Worm (Caenorhabditis elegans) whole organism, late embryonic: Measurements from ENCODE around the gene gnrr-2.

ENCODE experiments used
- C08G9.2 ChIP-seq: sonication (generic microtip); optimal IDR thresholded peaks from 2 replicates; lab custom pipeline; 2016; ENCODE audit warnings: mild to moderate bottlenecking, missing genetic modification characterization, moderate library complexity, missing compliant biosample characterization
- C38D4.7 ChIP-seq: fragments of 200-800 bp; sonication (Bioruptor generic); optimal IDR thresholded peaks from 2 replicates; lab custom pipeline; 2018; ENCODE audit warnings: mild to moderate bottlenecking, missing genetic modification characterization, moderate library complexity, missing compliant biosample characterization
- K09A11.1 ChIP-seq: sonication (generic microtip); optimal IDR thresholded peaks from 2 replicates; lab custom pipeline; 2017; ENCODE audit warnings: antibody characterized with exemption, mild to moderate bottlenecking, missing genetic modification characterization, missing compliant biosample characterization; ENCODE audit not compliant: insufficient read depth
- Y22D7AL.16 ChIP-seq: sonication (generic microtip); optimal IDR thresholded peaks from 2 replicates; lab custom pipeline; 2016; ENCODE audit warnings: missing genetic modification characterization, missing compliant biosample characterization
- ceh-2 ChIP-seq: sonication (generic microtip); optimal IDR thresholded peaks from 2 replicates; lab custom pipeline; 2016; ENCODE audit warnings: missing genotype, missing genetic modification characterization, missing compliant biosample characterization
- ceh-22 ChIP-seq: sonication (generic microtip); optimal IDR thresholded peaks from 2 replicates; lab custom pipeline; 2017; ENCODE audit warnings: missing biosample characterization, missing genetic modification characterization
- ceh-24 ChIP-seq: sonication (generic microtip); optimal IDR thresholded peaks from 2 replicates; lab custom pipeline; 2016; ENCODE audit warnings: mild to moderate bottlenecking, missing genetic modification characterization, missing compliant biosample characterization
- ceh-31 ChIP-seq: sonication (generic microtip); optimal IDR thresholded peaks from 2 replicates; lab custom pipeline; 2016; ENCODE audit warnings: missing genetic modification characterization, missing compliant biosample characterization
- ceh-45 ChIP-seq: fragments of 200-800 bp; sonication (Bioruptor generic); IDR thresholded peaks from 2 replicates; pipeline ENCODE4 v1.3.6; 2022; ENCODE audit warnings: missing genetic modification reagents, missing genetic modification characterization, missing compliant biosample characterization
- ceh-48 ChIP-seq: sonication (generic microtip); optimal IDR thresholded peaks from 2 replicates; lab custom pipeline; 2016; ENCODE audit warnings: missing genetic modification characterization, inconsistent platforms, missing compliant biosample characterization
- ceh-6 ChIP-seq: fragments of 200-800 bp; sonication (Bioruptor generic); optimal IDR thresholded peaks from 2 replicates; lab custom pipeline; 2018; ENCODE audit warnings: mild to moderate bottlenecking, missing genetic modification characterization, missing compliant biosample characterization
- ceh-9 ChIP-seq: sonication (generic microtip); optimal IDR thresholded peaks from 2 replicates; lab custom pipeline; 2016; ENCODE audit warnings: mild to moderate bottlenecking, missing genetic modification characterization, inconsistent platforms, missing compliant biosample characterization
- che-1 ChIP-seq: sonication (generic microtip); optimal IDR thresholded peaks from 2 replicates; lab custom pipeline; 2016; ENCODE audit warnings: mild to moderate bottlenecking, missing genetic modification characterization, missing compliant biosample characterization
- dmd-4 ChIP-seq: sonication (generic microtip); optimal IDR thresholded peaks from 2 replicates; lab custom pipeline; 2016; ENCODE audit warnings: borderline replicate concordance, missing genetic modification characterization, missing compliant biosample characterization
- dve-1 ChIP-seq: sonication (generic microtip); optimal IDR thresholded peaks from 2 replicates; lab custom pipeline; 2017; ENCODE audit warnings: antibody characterized with exemption, mild to moderate bottlenecking, missing genetic modification characterization, missing compliant biosample characterization
- ets-4 ChIP-seq: sonication (generic microtip); optimal IDR thresholded peaks from 2 replicates; lab custom pipeline; 2016; ENCODE audit warnings: missing genetic modification characterization, missing compliant biosample characterization
- eyg-1 ChIP-seq: sonication (generic microtip); optimal IDR thresholded peaks from 2 replicates; lab custom pipeline; 2016; ENCODE audit warnings: missing genotype, missing genetic modification characterization, missing compliant biosample characterization
- fax-1 ChIP-seq: sonication (generic microtip); optimal IDR thresholded peaks from 2 replicates; lab custom pipeline; 2016; ENCODE audit warnings: missing genotype, missing genetic modification characterization, missing compliant biosample characterization
- fkh-10 ChIP-seq: fragments of 150-350 bp; optimal IDR thresholded peaks from 2 replicates; lab custom pipeline; 2014; ENCODE audit warnings: missing biosample characterization, missing genetic modification reagents, missing genetic modification characterization
- hlh-13 ChIP-seq: fragments of 200-800 bp; sonication (Bioruptor generic); optimal IDR thresholded peaks from 2 replicates; lab custom pipeline; 2018; ENCODE audit warnings: mild to moderate bottlenecking, missing genetic modification characterization, missing compliant biosample characterization
- hlh-15 ChIP-seq: sonication (generic microtip); optimal IDR thresholded peaks from 2 replicates; lab custom pipeline; 2016; ENCODE audit warnings: missing genetic modification characterization, missing compliant biosample characterization
- lim-6 ChIP-seq: sonication (generic microtip); optimal IDR thresholded peaks from 2 replicates; lab custom pipeline; 2016; ENCODE audit warnings: missing genetic modification characterization, missing compliant biosample characterization
- lin-11 ChIP-seq: fragments of 200-800 bp; sonication (Bioruptor generic); optimal IDR thresholded peaks from 2 replicates; lab custom pipeline; 2018; ENCODE audit warnings: mild to moderate bottlenecking, missing genetic modification characterization, missing compliant biosample characterization
- madf-2 ChIP-seq: sonication (generic microtip); optimal IDR thresholded peaks from 2 replicates; lab custom pipeline; 2017; ENCODE audit warnings: missing genetic modification characterization, missing compliant biosample characterization
- mec-3 ChIP-seq: sonication (generic microtip); optimal IDR thresholded peaks from 2 replicates; lab custom pipeline; 2016; ENCODE audit warnings: borderline replicate concordance, missing genetic modification characterization, missing compliant biosample characterization
- nfya-1 ChIP-seq: sonication (generic microtip); optimal IDR thresholded peaks from 2 replicates; lab custom pipeline; 2017; ENCODE audit warnings: missing genetic modification characterization, mild to moderate bottlenecking, missing compliant biosample characterization, antibody characterized with exemption, moderate library complexity
- npax-4 ChIP-seq: sonication (generic microtip); optimal IDR thresholded peaks from 2 replicates; lab custom pipeline; 2016; ENCODE audit warnings: missing genetic modification characterization, missing compliant biosample characterization
- odd-2 ChIP-seq: sonication (generic microtip); optimal IDR thresholded peaks from 2 replicates; lab custom pipeline; 2017; ENCODE audit warnings: antibody characterized with exemption, mild to moderate bottlenecking, missing genetic modification characterization, missing compliant biosample characterization
- pha-2 ChIP-seq: sonication (generic microtip); optimal IDR thresholded peaks from 2 replicates; lab custom pipeline; 2017; ENCODE audit warnings: mild to moderate bottlenecking, missing genetic modification characterization, missing compliant biosample characterization
- pqm-1 ChIP-seq: sonication (generic microtip); optimal IDR thresholded peaks from 2 replicates; lab custom pipeline; 2016; ENCODE audit warnings: missing genetic modification characterization, missing compliant biosample characterization
- pros-1 ChIP-seq: fragments of 150-350 bp; optimal IDR thresholded peaks from 2 replicates; lab custom pipeline; 2014; ENCODE audit warnings: missing biosample characterization, missing genetic modification reagents, missing genetic modification characterization
- ref-2 ChIP-seq: sonication (generic microtip); optimal IDR thresholded peaks from 2 replicates; lab custom pipeline; 2016; ENCODE audit warnings: missing genetic modification characterization, missing compliant biosample characterization
- rnt-1 ChIP-seq: sonication (generic microtip); optimal IDR thresholded peaks from 2 replicates; lab custom pipeline; 2016; ENCODE audit warnings: missing genetic modification characterization, missing compliant biosample characterization
- sdc-2 ChIP-seq: sonication (generic microtip); optimal IDR thresholded peaks from 2 replicates; lab custom pipeline; 2016; ENCODE audit warnings: missing genotype, missing genetic modification characterization, missing compliant biosample characterization
- sox-2 ChIP-seq: fragments of 200-800 bp; sonication (Bioruptor generic); IDR thresholded peaks from 2 replicates; pipeline ENCODE4 v1.3.6; 2022; ENCODE audit warnings: missing genetic modification reagents, missing genetic modification characterization, missing compliant biosample characterization
- tbx-2 ChIP-seq: sonication (generic microtip); optimal IDR thresholded peaks from 2 replicates; lab custom pipeline; 2016; ENCODE audit warnings: missing genetic modification characterization, missing compliant biosample characterization
- tbx-7 ChIP-seq: sonication (generic microtip); optimal IDR thresholded peaks from 2 replicates; lab custom pipeline; 2016; ENCODE audit warnings: missing genotype, missing genetic modification characterization, missing compliant biosample characterization

The gnrr-2 gene

ce11 chrV:14408774-14409173 is at the start of gene gnrr-2:
gnrr-2 (plus strand) TSS chrV:14409074.
- no peak for TF ChIP-seq ceh-22 (tag; lab: Kevin White, UChicago)
- TF ChIP-seq Y22D7AL.16 (tag; lab: Kevin White, UChicago): no peak
- no peak for TF ChIP-seq madf-2 (tag; lab: Kevin White, UChicago)
- TF ChIP-seq ref-2 (tag; lab: Kevin White, UChicago): no peak
- TF ChIP-seq, all 69 proteins: peak for 0

- TF ChIP-seq ceh-9 (tag; lab: Kevin White, UChicago) (no peak), tbx-2 (tag; lab: Kevin White, UChicago) (no peak), ceh-24 (tag; lab: Kevin White, UChicago) (no peak), rnt-1 (no peak), K09A11.1 (tag; lab: Kevin White, UChicago) (no peak), odd-2 (tag; lab: Kevin White, UChicago) (no peak), lin-11 (tag; lab: Kevin White, UChicago) (no peak), hlh-13 (GFP tag; lab: Kevin White, UChicago) (no peak), tbx-7 (tag; lab: Kevin White, UChicago) (no peak)
Observed at ce11 chrV:14361973-14362372, 46.9 kb upstream of the gnrr-2 start.

ce11 chrV:14364586-14365248 is 44.2 kb upstream of the gnrr-2 start:
- no peak for TF ChIP-seq ceh-48 (tag; lab: Kevin White, UChicago)
- no peak for TF ChIP-seq hlh-15 (tag; lab: Kevin White, UChicago)
- TF ChIP-seq nfya-1 (tag; lab: Kevin White, UChicago): peak; percentile 13

ce11 chrV:14366487-14366962 is 42.3 kb upstream of the gnrr-2 start:
- TF ChIP-seq dmd-4 (peak; percentile 1), mec-3 (tag; lab: Kevin White, UChicago) (peak; percentile 55), sdc-2 (tag; lab: Kevin White, UChicago) (peak; percentile 2), lin-11 (tag; lab: Kevin White, UChicago) (no peak), ceh-45 (GFP tag; lab: Robert Waterston, UW) (no peak), C08G9.2 (tag; lab: Kevin White, UChicago) (peak; percentile 42), ref-2 (tag; lab: Kevin White, UChicago) (peak; percentile 15)

- TF ChIP-seq pros-1 (tag; lab: Kevin White, UChicago): no peak
- TF ChIP-seq ets-4 (tag; lab: Kevin White, UChicago): no peak
- TF ChIP-seq ceh-6: no peak
- no peak for TF ChIP-seq dve-1 (tag; lab: Kevin White, UChicago)
- TF ChIP-seq dmd-4: no peak
- no peak for TF ChIP-seq che-1 (tag; lab: Kevin White, UChicago)
- TF ChIP-seq madf-2 (tag; lab: Kevin White, UChicago): no peak
- no peak for TF ChIP-seq C38D4.7
- no peak for TF ChIP-seq ceh-31 (tag; lab: Kevin White, UChicago)
Observed at ce11 chrV:14368272-14369052, 40.4 kb upstream of the gnrr-2 start.

- TF ChIP-seq sox-2 (GFP tag; lab: Robert Waterston, UW) (no peak), ceh-31 (tag; lab: Kevin White, UChicago) (no peak), pha-2 (tag; lab: Kevin White, UChicago) (no peak), fax-1 (tag; lab: Kevin White, UChicago) (no peak), hlh-15 (tag; lab: Kevin White, UChicago) (no peak), fkh-10 (no peak), mec-3 (tag; lab: Kevin White, UChicago) (no peak), lim-6 (tag; lab: Kevin White, UChicago) (no peak), pqm-1 (tag; lab: Kevin White, UChicago) (no peak), C08G9.2 (tag; lab: Kevin White, UChicago) (no peak), npax-4 (tag; lab: Kevin White, UChicago) (no peak), ceh-2 (tag; lab: Kevin White, UChicago) (no peak), eyg-1 (tag; lab: Kevin White, UChicago) (no peak), che-1 (tag; lab: Kevin White, UChicago) (no peak)
Observed at ce11 chrV:14369412-14369811, 39.5 kb upstream of the gnrr-2 start.
